Fruit fly (Drosophila melanogaster) whole organism, embryonic: Measurements from ENCODE around the gene ppk17.

Experiments used
- Atf6 ChIP-seq: fragments of 200-800 bp; sonication (Bioruptor generic); IDR thresholded peaks from 2 replicates; pipeline ENCODE4 v1.3.6; 2022; ENCODE audit warnings: missing biosample characterization, missing genetic modification characterization
- BEAF-32 ChIP-seq: fragments of 200-800 bp; sonication (Bioruptor generic); optimal IDR thresholded peaks from 3 replicates; lab custom pipeline; 2017; ENCODE audit warnings: missing biosample characterization, missing genetic modification characterization, mild to moderate bottlenecking, moderate library complexity, missing genetic modification reagents
- CG11696 ChIP-seq: fragments of 200-800 bp; sonication (Bioruptor generic); IDR thresholded peaks from 2 replicates; pipeline ENCODE4 v1.3.6; 2022; ENCODE audit warnings: missing biosample characterization, missing genetic modification characterization
- CG12299 ChIP-seq: fragments of 200-800 bp; sonication (Bioruptor generic); optimal IDR thresholded peaks from 2 replicates; lab custom pipeline; 2018; ENCODE audit warnings: missing biosample characterization, mild to moderate bottlenecking, missing genetic modification characterization
- CG15073 ChIP-seq: fragments of 200-800 bp; sonication (Bioruptor generic); optimal IDR thresholded peaks from 2 replicates; lab custom pipeline; 2016; ENCODE audit warnings: missing biosample characterization, missing genetic modification characterization
- CG15269 ChIP-seq: fragments of 200-800 bp; sonication (Bioruptor generic); optimal IDR thresholded peaks from 2 replicates; lab custom pipeline; 2018; ENCODE audit warnings: missing biosample characterization, mild to moderate bottlenecking, missing genetic modification characterization, moderate library complexity
- CG15479 ChIP-seq: fragments of 200-800 bp; sonication (Bioruptor generic); optimal IDR thresholded peaks from 3 replicates; lab custom pipeline; 2019; ENCODE audit warnings: missing biosample characterization, mild to moderate bottlenecking, missing genetic modification characterization, moderate library complexity
- CG1603 ChIP-seq: fragments of 200-800 bp; sonication (Bioruptor generic); optimal IDR thresholded peaks from 2 replicates; lab custom pipeline; 2019; ENCODE audit warnings: missing biosample characterization, mild to moderate bottlenecking, missing genetic modification characterization, moderate library complexity
- CG18599 ChIP-seq: fragments of 200-800 bp; sonication (Bioruptor generic); optimal IDR thresholded peaks from 3 replicates; lab custom pipeline; 2017; ENCODE audit warnings: missing biosample characterization, missing genetic modification characterization, mild to moderate bottlenecking, moderate library complexity, missing genetic modification reagents
- CG18764 ChIP-seq: fragments of 200-800 bp; sonication (Bioruptor generic); optimal IDR thresholded peaks from 3 replicates; lab custom pipeline; 2016; ENCODE audit warnings: missing biosample characterization, missing genetic modification characterization
- CG33213 ChIP-seq: fragments of 200-800 bp; sonication (Bioruptor generic); optimal IDR thresholded peaks from 3 replicates; lab custom pipeline; 2016; ENCODE audit warnings: missing biosample characterization, missing genetic modification characterization
- CG4328 ChIP-seq: fragments of 200-800 bp; sonication (Bioruptor generic); optimal IDR thresholded peaks from 3 replicates; lab custom pipeline; 2017; ENCODE audit warnings: missing biosample characterization, missing genetic modification reagents, missing genetic modification characterization
- CG6683 ChIP-seq: fragments of 200-800 bp; sonication (Bioruptor generic); optimal IDR thresholded peaks from 2 replicates; lab custom pipeline; 2017; ENCODE audit warnings: missing biosample characterization, mild to moderate bottlenecking, missing genetic modification characterization, missing genetic modification reagents
- CG7357 ChIP-seq: fragments of 200-800 bp; sonication (Bioruptor generic); IDR thresholded peaks from 3 replicates; pipeline ENCODE4 v1.3.6; 2022; ENCODE audit warnings: missing biosample characterization, missing genetic modification characterization
- CG8478 ChIP-seq: fragments of >200 bp; optimal IDR thresholded peaks from 2 replicates; lab custom pipeline; 2018
- CG9437 ChIP-seq: fragments of 200-800 bp; sonication (Bioruptor generic); optimal IDR thresholded peaks from 2 replicates; lab custom pipeline; 2018; ENCODE audit warnings: missing biosample characterization, mild to moderate bottlenecking, missing genetic modification characterization
- Fer2 ChIP-seq: fragments of 200-800 bp; sonication (Bioruptor generic); optimal IDR thresholded peaks from 2 replicates; lab custom pipeline; 2018; ENCODE audit warnings: missing biosample characterization, mild to moderate bottlenecking, missing genetic modification characterization, moderate library complexity
- HLHmδ ChIP-seq: fragments of 200-800 bp; sonication (Bioruptor generic); optimal IDR thresholded peaks from 2 replicates; lab custom pipeline; 2018; ENCODE audit warnings: missing biosample characterization, mild to moderate bottlenecking, missing genetic modification characterization, moderate library complexity
- Hand ChIP-seq: fragments of 200-800 bp; sonication (Bioruptor generic); optimal IDR thresholded peaks from 2 replicates; lab custom pipeline; 2017; ENCODE audit warnings: mild to moderate bottlenecking, missing biosample characterization, missing genetic modification reagents, missing genetic modification characterization
- MTF-1 ChIP-seq: fragments of 200-800 bp; sonication (Bioruptor generic); optimal IDR thresholded peaks from 2 replicates; lab custom pipeline; 2018; ENCODE audit warnings: missing biosample characterization, mild to moderate bottlenecking, missing genetic modification characterization, borderline replicate concordance
- Mrtf ChIP-seq: fragments of 200-800 bp; sonication (Bioruptor generic); IDR thresholded peaks from 3 replicates; pipeline ENCODE4 v1.3.6; 2022; ENCODE audit warnings: missing biosample characterization, missing genetic modification characterization
- Neu2 ChIP-seq: fragments of 200-800 bp; sonication (Bioruptor generic); optimal IDR thresholded peaks from 3 replicates; lab custom pipeline; 2016; ENCODE audit warnings: missing biosample characterization, missing genetic modification characterization, borderline replicate concordance
- Poxn ChIP-seq: fragments of 200-800 bp; sonication (Bioruptor generic); IDR thresholded peaks from 2 replicates; pipeline ENCODE4 v1.3.6; 2022; ENCODE audit warnings: missing biosample characterization, missing genetic modification characterization
- bigmax ChIP-seq: fragments of 200-800 bp; sonication (Bioruptor generic); optimal IDR thresholded peaks from 2 replicates; lab custom pipeline; 2018; ENCODE audit warnings: missing biosample characterization, mild to moderate bottlenecking, missing genetic modification characterization
- ci ChIP-seq: fragments of 200-800 bp; sonication (Bioruptor generic); IDR thresholded peaks from 3 replicates; pipeline ENCODE4 v1.3.6; 2022; ENCODE audit warnings: missing biosample characterization, missing genetic modification characterization
- crc ChIP-seq: fragments of 200-800 bp; sonication (Bioruptor generic); optimal IDR thresholded peaks from 2 replicates; lab custom pipeline; 2016; ENCODE audit warnings: missing biosample characterization, missing genetic modification characterization
- crp ChIP-seq, 2 experiments: fragments of 200-800 bp; sonication (Bioruptor generic); optimal IDR thresholded peaks; 2 replicates in 1 of 2; 3 replicates in 1 of 2; lab custom pipeline; 2017; ENCODE audit warnings: missing biosample characterization in 2 of 2, missing genetic modification characterization in 2 of 2, mild to moderate bottlenecking in 1 of 2, moderate library complexity in 1 of 2
- cwo ChIP-seq: fragments of 200-800 bp; sonication (Bioruptor generic); optimal IDR thresholded peaks from 3 replicates; lab custom pipeline; 2017; ENCODE audit warnings: missing biosample characterization, missing genetic modification characterization, mild to moderate bottlenecking, moderate library complexity, missing genetic modification reagents
- dmrt11E ChIP-seq: fragments of 200-800 bp; sonication (Bioruptor generic); optimal IDR thresholded peaks from 3 replicates; lab custom pipeline; 2018; ENCODE audit warnings: missing biosample characterization, mild to moderate bottlenecking, missing genetic modification characterization, moderate library complexity
- fd96Cb ChIP-seq: fragments of 200-800 bp; sonication (Bioruptor generic); optimal IDR thresholded peaks from 2 replicates; lab custom pipeline; 2018; ENCODE audit warnings: missing biosample characterization, mild to moderate bottlenecking, missing genetic modification characterization, moderate library complexity
- gcm ChIP-seq: fragments of 200-800 bp; sonication (Bioruptor generic); optimal IDR thresholded peaks from 2 replicates; lab custom pipeline; 2019; ENCODE audit warnings: missing biosample characterization, mild to moderate bottlenecking, missing genetic modification characterization, moderate library complexity
- inv ChIP-seq: fragments of 200-800 bp; sonication (Bioruptor generic); IDR thresholded peaks from 2 replicates; pipeline ENCODE4 v1.3.6; 2022; ENCODE audit warnings: missing biosample characterization, missing genetic modification characterization; ENCODE audit not compliant: partially characterized antibody
- knrl ChIP-seq: fragments of 200-800 bp; sonication (Bioruptor generic); IDR thresholded peaks from 3 replicates; pipeline ENCODE4 v1.3.6; 2022; ENCODE audit warnings: missing biosample characterization, missing genetic modification characterization; ENCODE audit not compliant: partially characterized antibody
- lab ChIP-seq: fragments of 200-800 bp; sonication (Bioruptor generic); optimal IDR thresholded peaks from 3 replicates; lab custom pipeline; 2017; ENCODE audit warnings: missing biosample characterization, missing genetic modification characterization, mild to moderate bottlenecking, moderate library complexity, missing genetic modification reagents
- maf-S ChIP-seq: fragments of 200-800 bp; sonication (Bioruptor generic); optimal IDR thresholded peaks from 2 replicates; lab custom pipeline; 2016; ENCODE audit warnings: missing biosample characterization, missing genetic modification characterization
- pb ChIP-seq: fragments of 200-800 bp; sonication (Bioruptor generic); optimal IDR thresholded peaks from 3 replicates; lab custom pipeline; 2016; ENCODE audit warnings: missing biosample characterization, missing genetic modification characterization
- peb ChIP-seq: fragments of 200-800 bp; sonication (Bioruptor generic); IDR thresholded peaks from 2 replicates; pipeline ENCODE4 v1.3.6; 2022; ENCODE audit warnings: missing biosample characterization, missing genetic modification characterization
- pfk ChIP-seq: fragments of 200-800 bp; sonication (Bioruptor generic); optimal IDR thresholded peaks from 2 replicates; lab custom pipeline; 2018; ENCODE audit warnings: missing biosample characterization, mild to moderate bottlenecking, missing genetic modification characterization, moderate library complexity
- pzg ChIP-seq: fragments of 200-800 bp; sonication (Bioruptor generic); optimal IDR thresholded peaks from 3 replicates; lab custom pipeline; 2018; ENCODE audit warnings: missing biosample characterization, mild to moderate bottlenecking, missing genetic modification characterization, moderate library complexity
- seq ChIP-seq: fragments of 200-800 bp; sonication (Bioruptor generic); IDR thresholded peaks from 2 replicates; pipeline ENCODE4 v1.3.6; 2022; ENCODE audit warnings: missing biosample characterization, missing genetic modification characterization
- slp2 ChIP-seq: fragments of 200-800 bp; sonication (Bioruptor generic); optimal IDR thresholded peaks from 2 replicates; lab custom pipeline; 2016; ENCODE audit warnings: missing biosample characterization, missing genetic modification characterization
- ssp ChIP-seq: fragments of 200-800 bp; sonication (Bioruptor generic); IDR thresholded peaks from 2 replicates; pipeline ENCODE4 v1.3.6; 2022; ENCODE audit warnings: missing biosample characterization, missing genetic modification characterization
- stwl ChIP-seq: fragments of 200-800 bp; sonication (Bioruptor generic); optimal IDR thresholded peaks from 3 replicates; lab custom pipeline; 2018; ENCODE audit warnings: missing biosample characterization, mild to moderate bottlenecking, missing genetic modification characterization, moderate library complexity
- tna ChIP-seq: fragments of 200-800 bp; sonication (Bioruptor generic); IDR thresholded peaks from 2 replicates; pipeline ENCODE4 v1.3.6; 2022; ENCODE audit warnings: missing biosample characterization, missing genetic modification characterization; ENCODE audit not compliant: partially characterized antibody
- vnd ChIP-seq: fragments of 200-800 bp; sonication (Bioruptor generic); IDR thresholded peaks from 3 replicates; pipeline ENCODE4 v1.3.6; 2022; ENCODE audit warnings: missing biosample characterization, missing genetic modification characterization; ENCODE audit not compliant: partially characterized antibody
- vvl ChIP-seq: fragments of 200-800 bp; sonication (Bioruptor generic); IDR thresholded peaks from 2 replicates; pipeline ENCODE4 v1.3.6; 2022; ENCODE audit warnings: missing biosample characterization, missing genetic modification characterization
- wek ChIP-seq: fragments of 200-800 bp; sonication (Bioruptor generic); optimal IDR thresholded peaks from 3 replicates; lab custom pipeline; 2018; ENCODE audit warnings: missing biosample characterization, mild to moderate bottlenecking, missing genetic modification characterization, moderate library complexity

Gene ppk17

dm6 chr2L:16715841-16716701 lies 44.3 kb downstream of the ppk17 start, which contains the start of the genes Cyt-c-d and CG31808 (continued):
- peak; percentile 97 for TF ChIP-seq peb (GFP tag; lab: Robert Waterston, UW)
- TF ChIP-seq CG1603 (tag; lab: Kevin White, UChicago) = peak; percentile 97
- TF ChIP-seq Hand = peak; percentile 96
- peak; percentile 91 for TF ChIP-seq cwo (GFP tag; lab: Kevin White, UChicago)
- TF ChIP-seq Fer2 (tag; lab: Kevin White, UChicago) = peak; percentile 84
- peak; percentile 86 for TF ChIP-seq MTF-1 (GFP tag; lab: Kevin White, UChicago)
- peak; percentile 8 for TF ChIP-seq pzg (GFP tag; lab: Kevin White, UChicago)
- TF ChIP-seq slp2 = peak; percentile 88
- TF ChIP-seq wek (GFP tag; lab: Kevin White, UChicago) = peak; percentile 84
- TF ChIP-seq CG7357 = peak; percentile 91
- TF ChIP-seq CG9437 (GFP tag; lab: Kevin White, UChicago) = peak; percentile 85
- TF ChIP-seq Neu2 (GFP tag; lab: Kevin White, UChicago) = no peak
- TF ChIP-seq BEAF-32 (GFP tag; lab: Kevin White, UChicago) = peak; percentile 8
- peak; percentile 98 for TF ChIP-seq lab (GFP tag; lab: Kevin White, UChicago)
- TF ChIP-seq inv (GFP tag; lab: Robert Waterston, UW) = no peak
- no peak for TF ChIP-seq CG15479 (GFP tag; lab: Kevin White, UChicago)
- peak; percentile 96 for TF ChIP-seq Mrtf (GFP tag; lab: Robert Waterston, UW)
- peak; percentile 91 for TF ChIP-seq ssp (GFP tag; lab: Robert Waterston, UW)
- peak; percentile 99 for TF ChIP-seq ci (GFP tag; lab: Robert Waterston, UW)
- TF ChIP-seq CG15269 (tag; lab: Kevin White, UChicago) = peak; percentile 98
- peak; percentile 92 for TF ChIP-seq maf-S (GFP tag; lab: Kevin White, UChicago)
- peak; percentile 39 for TF ChIP-seq pfk (GFP tag; lab: Kevin White, UChicago)
- TF ChIP-seq CG33213 = peak; percentile 89
- peak; percentile 91 for TF ChIP-seq CG4328 (GFP tag; lab: Kevin White, UChicago)
- peak; percentile 97 for TF ChIP-seq CG18599 (GFP tag; lab: Kevin White, UChicago)
- peak; percentile 95 for TF ChIP-seq CG6683 (GFP tag; lab: Kevin White, UChicago)
- peak; percentile 95 for TF ChIP-seq dmrt11E (tag; lab: Kevin White, UChicago)
- peak; percentile 98 for TF ChIP-seq fd96Cb (tag; lab: Kevin White, UChicago)
- peak; percentile 48 for TF ChIP-seq bigmax (GFP tag; lab: Kevin White, UChicago)
- TF ChIP-seq vvl (GFP tag; lab: Robert Waterston, UW) = peak; percentile 99
- peak; percentile 80 for TF ChIP-seq CG15073 (GFP tag; lab: Kevin White, UChicago)
- TF ChIP-seq CG8478 (lab: Kevin White, UChicago) = no peak
- TF ChIP-seq tna (GFP tag; lab: Robert Waterston, UW) = no peak; the same call in 1 of the 2 replicates
- TF ChIP-seq crp (GFP tag; optimal IDR thresholded peaks at IDR 0.05; lab: Kevin White, UChicago) = peak in 1 of 2 experiments; percentile 70
- TF ChIP-seq CG11696 (GFP tag; lab: Robert Waterston, UW) = peak; percentile 87
- TF ChIP-seq Atf6 = peak; percentile 96
- peak; percentile 64 for TF ChIP-seq HLHmδ
- peak; percentile 74 for TF ChIP-seq Poxn
- TF ChIP-seq vnd (GFP tag; lab: Robert Waterston, UW) = no peak
- TF ChIP-seq CG18764 (GFP tag; lab: Kevin White, UChicago) = peak; percentile 94
- TF ChIP-seq seq (GFP tag; lab: Robert Waterston, UW) = peak; percentile 98
- TF ChIP-seq gcm (GFP tag; lab: Kevin White, UChicago) = peak; percentile 98
- TF ChIP-seq CG12299 (tag; lab: Kevin White, UChicago) = peak; percentile 96
- peak; percentile 47 for TF ChIP-seq stwl (tag; lab: Kevin White, UChicago)
- no peak for TF ChIP-seq knrl (GFP tag; lab: Robert Waterston, UW)
- peak; percentile 71 for TF ChIP-seq pb (GFP tag; lab: Kevin White, UChicago)
- peak; percentile 82 for TF ChIP-seq crc (GFP tag; lab: Kevin White, UChicago)
